Fruit fly (Drosophila melanogaster) whole organism, embryonic: ENCODE data around the gene CG18265.

Experiments
- CG10366 ChIP-seq: fragments of 200-800 bp; sonication (Bioruptor generic); IDR thresholded peaks from 2 replicates; pipeline ENCODE4 v1.3.6; 2022; ENCODE audit warnings: missing biosample characterization, missing genetic modification characterization
- CG11723 ChIP-seq: fragments of 200-800 bp; sonication (Bioruptor generic); optimal IDR thresholded peaks from 2 replicates; lab custom pipeline; 2017; ENCODE audit warnings: missing biosample characterization, mild to moderate bottlenecking, missing genetic modification characterization
- CG12659 ChIP-seq: fragments of 200-800 bp; sonication (Bioruptor generic); optimal IDR thresholded peaks from 3 replicates; lab custom pipeline; 2017; ENCODE audit warnings: mild to moderate bottlenecking, missing biosample characterization, missing genetic modification reagents, missing genetic modification characterization
- CG13123 ChIP-seq: fragments of 200-800 bp; sonication (Bioruptor generic); optimal IDR thresholded peaks from 2 replicates; lab custom pipeline; 2016; ENCODE audit warnings: missing biosample characterization, missing genetic modification characterization
- CG14667 ChIP-seq: fragments of 200-800 bp; sonication (Bioruptor generic); IDR thresholded peaks from 2 replicates; pipeline ENCODE4 v1.3.6; 2022; ENCODE audit warnings: missing biosample characterization, missing genetic modification characterization
- CG1603 ChIP-seq: fragments of 200-800 bp; sonication (Bioruptor generic); optimal IDR thresholded peaks from 2 replicates; lab custom pipeline; 2019; ENCODE audit warnings: missing biosample characterization, mild to moderate bottlenecking, missing genetic modification characterization, moderate library complexity
- CG17385 ChIP-seq: fragments of 200-800 bp; sonication (Bioruptor generic); optimal IDR thresholded peaks from 3 replicates; lab custom pipeline; 2018; ENCODE audit warnings: missing biosample characterization, mild to moderate bottlenecking, missing genetic modification characterization
- CG17802 ChIP-seq: fragments of 200-800 bp; sonication (Bioruptor generic); optimal IDR thresholded peaks from 2 replicates; lab custom pipeline; 2018; ENCODE audit warnings: missing biosample characterization, mild to moderate bottlenecking, missing genetic modification characterization, moderate library complexity
- CG33213 ChIP-seq: fragments of 200-800 bp; sonication (Bioruptor generic); optimal IDR thresholded peaks from 3 replicates; lab custom pipeline; 2016; ENCODE audit warnings: missing biosample characterization, missing genetic modification characterization
- CG34376 ChIP-seq: fragments of 200-800 bp; sonication (Bioruptor generic); optimal IDR thresholded peaks from 2 replicates; lab custom pipeline; 2018; ENCODE audit warnings: missing biosample characterization, mild to moderate bottlenecking, missing genetic modification characterization
- CG7786 ChIP-seq: fragments of 200-800 bp; sonication (Bioruptor generic); optimal IDR thresholded peaks from 2 replicates; lab custom pipeline; 2016; ENCODE audit warnings: missing biosample characterization, missing genetic modification characterization
- CG7928 ChIP-seq: fragments of 200-800 bp; sonication (Bioruptor generic); optimal IDR thresholded peaks from 2 replicates; lab custom pipeline; 2017; ENCODE audit warnings: missing biosample characterization, mild to moderate bottlenecking, missing genetic modification characterization
- CG9876 ChIP-seq: fragments of 200-800 bp; sonication (Bioruptor generic); optimal IDR thresholded peaks from 2 replicates; lab custom pipeline; 2016; ENCODE audit warnings: missing biosample characterization, missing genetic modification characterization
- D19B ChIP-seq: fragments of 200-800 bp; sonication (Bioruptor generic); optimal IDR thresholded peaks from 2 replicates; lab custom pipeline; 2017; ENCODE audit warnings: missing biosample characterization, mild to moderate bottlenecking, missing genetic modification characterization
- Dfd ChIP-seq, 2 experiments: fragments of >200 bp; optimal IDR thresholded peaks; 2 replicates each; lab custom pipeline; 2017; ENCODE audit warnings: missing biosample characterization in 2 of 2, missing genetic modification characterization in 2 of 2
- ERR ChIP-seq: fragments of 200-800 bp; sonication (Bioruptor generic); optimal IDR thresholded peaks from 2 replicates; lab custom pipeline; 2016; ENCODE audit warnings: missing biosample characterization, missing genetic modification characterization
- Ets65A ChIP-seq: fragments of 200-800 bp; sonication (Bioruptor generic); peaks from one replicate; lab custom pipeline; 2016; ENCODE audit warnings: missing biosample characterization, missing genetic modification characterization
- Ets97D ChIP-seq: fragments of 200-800 bp; sonication (Bioruptor generic); optimal IDR thresholded peaks from 3 replicates; lab custom pipeline; 2016; ENCODE audit warnings: missing biosample characterization, missing genetic modification characterization
- HLH3B ChIP-seq: fragments of 200-800 bp; sonication (Bioruptor generic); IDR thresholded peaks from 2 replicates; pipeline ENCODE4 v1.3.6; 2022; ENCODE audit warnings: missing biosample characterization, missing genetic modification characterization
- HLH4C ChIP-seq: fragments of 200-800 bp; sonication (Bioruptor generic); IDR thresholded peaks from 3 replicates; pipeline ENCODE4 v1.3.6; 2022; ENCODE audit warnings: missing biosample characterization, missing genetic modification characterization; ENCODE audit not compliant: partially characterized antibody
- HmgZ ChIP-seq: fragments of 200-800 bp; sonication (Bioruptor generic); optimal IDR thresholded peaks from 2 replicates; lab custom pipeline; 2018; ENCODE audit warnings: missing biosample characterization, mild to moderate bottlenecking, missing genetic modification characterization
- Hmr ChIP-seq: fragments of 200-800 bp; sonication (Bioruptor generic); optimal IDR thresholded peaks from 3 replicates; lab custom pipeline; 2017; ENCODE audit warnings: mild to moderate bottlenecking, missing biosample characterization, missing genetic modification reagents, missing genetic modification characterization
- Hmx ChIP-seq: fragments of 200-800 bp; sonication (Bioruptor generic); optimal IDR thresholded peaks from 2 replicates; lab custom pipeline; 2016; ENCODE audit warnings: missing biosample characterization, missing genetic modification characterization
- Hr3 ChIP-seq: fragments of 200-800 bp; sonication (Bioruptor generic); optimal IDR thresholded peaks from 3 replicates; lab custom pipeline; 2016; ENCODE audit warnings: missing biosample characterization, missing genetic modification characterization
- Jarid2 ChIP-seq: fragments of 200-800 bp; sonication (Bioruptor generic); optimal IDR thresholded peaks from 3 replicates; lab custom pipeline; 2017; ENCODE audit warnings: mild to moderate bottlenecking, missing biosample characterization, missing genetic modification reagents, missing genetic modification characterization
- Nf-YC ChIP-seq: fragments of 200-800 bp; optimal IDR thresholded peaks from 3 replicates; lab custom pipeline; 2019; ENCODE audit warnings: missing biosample characterization, mild to moderate bottlenecking, missing genetic modification characterization, moderate library complexity
- Opbp ChIP-seq: fragments of 200-800 bp; sonication (Bioruptor generic); IDR thresholded peaks from 3 replicates; pipeline ENCODE4 v1.3.6; 2022; ENCODE audit warnings: missing biosample characterization, missing genetic modification characterization; ENCODE audit not compliant: partially characterized antibody
- Side ChIP-seq: fragments of 200-800 bp; sonication (Bioruptor generic); optimal IDR thresholded peaks from 2 replicates; lab custom pipeline; 2016; ENCODE audit warnings: missing biosample characterization, missing genetic modification characterization
- Sox102F ChIP-seq: fragments of 200-800 bp; sonication (Bioruptor generic); optimal IDR thresholded peaks from 2 replicates; lab custom pipeline; 2018; ENCODE audit warnings: missing biosample characterization, mild to moderate bottlenecking, missing genetic modification characterization, moderate library complexity
- Vsx1 ChIP-seq: fragments of 200-800 bp; sonication (Bioruptor generic); optimal IDR thresholded peaks from 2 replicates; lab custom pipeline; 2017; ENCODE audit warnings: missing biosample characterization, mild to moderate bottlenecking, missing genetic modification characterization, missing genetic modification reagents
- az2 ChIP-seq: fragments of 200-800 bp; sonication (Bioruptor generic); optimal IDR thresholded peaks from 3 replicates; lab custom pipeline; 2016; ENCODE audit warnings: missing biosample characterization, missing genetic modification characterization
- chif ChIP-seq, 2 experiments: fragments of 200-800 bp; sonication (Bioruptor generic); optimal IDR thresholded peaks; 3 replicates each; lab custom pipeline; 2016; ENCODE audit warnings: missing biosample characterization in 2 of 2, missing genetic modification characterization in 2 of 2
- corto ChIP-seq: fragments of 200-800 bp; sonication (Bioruptor generic); optimal IDR thresholded peaks from 2 replicates; lab custom pipeline; 2016; ENCODE audit warnings: missing biosample characterization, mild to moderate bottlenecking, missing genetic modification characterization, moderate library complexity
- disco-r ChIP-seq: fragments of 200-800 bp; sonication (Bioruptor generic); optimal IDR thresholded peaks from 2 replicates; lab custom pipeline; 2016; ENCODE audit warnings: missing biosample characterization, missing genetic modification characterization
- dmrt11E ChIP-seq: fragments of 200-800 bp; sonication (Bioruptor generic); optimal IDR thresholded peaks from 3 replicates; lab custom pipeline; 2018; ENCODE audit warnings: missing biosample characterization, mild to moderate bottlenecking, missing genetic modification characterization, moderate library complexity
- ewg ChIP-seq: fragments of 200-800 bp; sonication (Bioruptor generic); optimal IDR thresholded peaks from 3 replicates; lab custom pipeline; 2017; ENCODE audit warnings: mild to moderate bottlenecking, missing biosample characterization, missing genetic modification reagents, missing genetic modification characterization
- gem ChIP-seq: fragments of 200-800 bp; sonication (Bioruptor generic); optimal IDR thresholded peaks from 2 replicates; lab custom pipeline; 2019; ENCODE audit warnings: missing biosample characterization, mild to moderate bottlenecking, missing genetic modification characterization, moderate library complexity
- grn ChIP-seq: fragments of 200-800 bp; sonication (Bioruptor generic); optimal IDR thresholded peaks from 3 replicates; lab custom pipeline; 2017; ENCODE audit warnings: missing biosample characterization, missing genetic modification characterization
- gsb ChIP-seq: fragments of 200-800 bp; sonication (Bioruptor generic); IDR thresholded peaks from 2 replicates; pipeline ENCODE4 v1.3.6; 2022; ENCODE audit warnings: missing biosample characterization, missing genetic modification characterization
- hth ChIP-seq: fragments of >200 bp; optimal IDR thresholded peaks from 2 replicates; lab custom pipeline; 2017; ENCODE audit warnings: inconsistent platforms
- insv ChIP-seq, 2 experiments: fragments of 200-800 bp; sonication (Bioruptor generic); optimal IDR thresholded peaks; 3 replicates each; lab custom pipeline; 2016 to 2018; ENCODE audit warnings: missing biosample characterization in 2 of 2, missing genetic modification characterization in 2 of 2
- luna ChIP-seq: fragments of 200-800 bp; sonication (Bioruptor generic); optimal IDR thresholded peaks from 2 replicates; lab custom pipeline; 2016; ENCODE audit warnings: missing biosample characterization, missing genetic modification characterization
- nerfin-2 ChIP-seq: fragments of 200-800 bp; sonication (Bioruptor generic); IDR thresholded peaks from 2 replicates; pipeline ENCODE4 v1.3.6; 2022; ENCODE audit warnings: missing biosample characterization, missing genetic modification characterization; ENCODE audit not compliant: partially characterized antibody
- ro ChIP-seq: fragments of 200-800 bp; sonication (Bioruptor generic); IDR thresholded peaks from 2 replicates; pipeline ENCODE4 v1.3.6; 2022; ENCODE audit warnings: missing biosample characterization, missing genetic modification characterization
- slou ChIP-seq: fragments of 200-800 bp; sonication (Bioruptor generic); optimal IDR thresholded peaks from 3 replicates; lab custom pipeline; 2016; ENCODE audit warnings: missing biosample characterization, missing genetic modification characterization
- slp2 ChIP-seq: fragments of 200-800 bp; sonication (Bioruptor generic); optimal IDR thresholded peaks from 2 replicates; lab custom pipeline; 2016; ENCODE audit warnings: missing biosample characterization, missing genetic modification characterization
- sob ChIP-seq: fragments of 200-800 bp; sonication (Bioruptor generic); IDR thresholded peaks from 2 replicates; pipeline ENCODE4 v1.3.6; 2022; ENCODE audit warnings: missing biosample characterization, missing genetic modification characterization
- tgo ChIP-seq: fragments of 200-800 bp; sonication (Bioruptor generic); IDR thresholded peaks from 3 replicates; pipeline ENCODE4 v1.3.6; 2022; ENCODE audit warnings: missing biosample characterization, missing genetic modification characterization
- tup ChIP-seq: fragments of 200-800 bp; sonication (Bioruptor generic); optimal IDR thresholded peaks from 2 replicates; lab custom pipeline; 2016; ENCODE audit warnings: missing biosample characterization, mild to moderate bottlenecking, missing genetic modification characterization, moderate library complexity
- zen ChIP-seq: fragments of 200-800 bp; sonication (Bioruptor generic); optimal IDR thresholded peaks from 3 replicates; lab custom pipeline; 2018; ENCODE audit warnings: missing biosample characterization, mild to moderate bottlenecking, missing genetic modification characterization, moderate library complexity

CG18265 gene

DNA sequence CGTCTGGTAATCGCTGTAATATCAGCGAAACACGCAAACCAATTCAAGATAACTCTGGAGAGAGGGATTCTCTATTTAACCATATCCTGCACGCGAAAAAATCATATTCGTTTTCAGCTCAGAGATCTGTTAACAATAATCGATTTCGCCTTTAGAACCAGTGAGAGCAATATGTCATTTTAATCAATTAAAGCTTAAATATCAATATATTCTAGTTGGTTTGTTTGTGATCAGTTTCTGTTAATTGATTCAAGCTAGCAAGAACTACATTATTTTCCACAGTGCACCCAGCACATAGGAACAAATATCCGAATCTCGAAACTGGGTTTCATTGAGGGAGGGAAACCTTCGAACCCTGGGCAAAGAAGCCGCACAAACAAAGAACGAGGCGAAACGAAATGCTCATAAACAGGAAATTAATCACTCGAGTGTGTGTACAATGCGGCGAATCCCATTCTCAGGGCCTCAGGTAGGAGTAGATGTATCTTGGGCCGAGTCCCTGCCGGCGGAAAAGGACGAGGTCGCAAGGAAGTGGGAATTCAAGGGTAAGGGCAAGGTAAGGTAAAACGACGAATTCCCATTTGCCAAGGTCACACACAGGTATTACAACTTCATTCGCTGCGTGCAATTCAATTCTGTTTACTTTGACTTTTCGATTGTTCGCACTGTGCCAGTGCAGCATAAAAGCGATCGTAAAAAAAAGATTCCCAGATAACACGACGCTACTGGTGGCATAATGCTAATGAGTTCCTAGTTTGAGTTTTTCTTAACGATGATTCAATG lies 23.0 kb upstream of the CG18265 start (continued):
- TF ChIP-seq CG1603 (tag; lab: Kevin White, UChicago) (peak; percentile 78), ERR (no peak), CG33213 (peak; percentile 14), tgo (GFP tag; lab: Robert Waterston, UW) (no peak), Jarid2 (GFP tag; lab: Kevin White, UChicago) (no peak), CG9876 (GFP tag; lab: Kevin White, UChicago) (no peak), CG7928 (GFP tag; lab: Kevin White, UChicago) (no peak), ro (GFP tag; lab: Robert Waterston, UW) (no peak), Ets97D (no peak), CG34376 (no peak), dmrt11E (tag; lab: Kevin White, UChicago) (peak; percentile 90), corto (GFP tag; lab: Kevin White, UChicago) (no peak), CG17385 (GFP tag; lab: Kevin White, UChicago) (peak; percentile 12), az2 (GFP tag; lab: Kevin White, UChicago) (peak; percentile 29), tup (no peak), sob (GFP tag; lab: Robert Waterston, UW) (no peak), CG13123 (GFP tag; lab: Kevin White, UChicago) (no peak), disco-r (GFP tag; lab: Kevin White, UChicago) (no peak), Ets65A (GFP tag; lab: Kevin White, UChicago) (peak; percentile 92), Vsx1 (GFP tag; lab: Kevin White, UChicago) (no peak), gem (tag; lab: Kevin White, UChicago) (peak; percentile 75), chif (GFP tag; optimal IDR thresholded peaks at IDR 0.05; lab: Kevin White, UChicago) (peak; percentile 32 to 70), slou (no peak), Dfd (GFP tag; optimal IDR thresholded peaks at IDR 0.05; lab: Kevin White, UChicago) (no peak), grn (GFP tag; lab: Kevin White, UChicago) (no peak), Side (GFP tag; lab: Kevin White, UChicago) (peak; percentile 27), CG14667 (GFP tag; lab: Robert Waterston, UW) (no peak), zen (tag; lab: Kevin White, UChicago) (peak; percentile 96), D19B (GFP tag; lab: Kevin White, UChicago) (no peak), Hmr (GFP tag; lab: Kevin White, UChicago) (peak; percentile 6), Nf-YC (no peak), CG10366 (no peak; the same call in 1 of the 2 replicates), CG7786 (GFP tag; lab: Kevin White, UChicago) (peak; percentile 35), HmgZ (tag; lab: Kevin White, UChicago) (no peak), ewg (GFP tag; lab: Kevin White, UChicago) (no peak), nerfin-2 (GFP tag; lab: Robert Waterston, UW) (no peak), hth (no peak), Hmx (GFP tag; lab: Kevin White, UChicago) (no peak), HLH3B (GFP tag; lab: Robert Waterston, UW) (no peak), Hr3 (GFP tag; lab: Kevin White, UChicago) (peak; percentile 36), Sox102F (GFP tag; lab: Kevin White, UChicago) (no peak), CG11723 (GFP tag; lab: Kevin White, UChicago) (no peak), Opbp (no peak), luna (GFP tag; lab: Kevin White, UChicago) (no peak), CG12659 (GFP tag; lab: Kevin White, UChicago) (no peak), gsb (GFP tag; lab: Robert Waterston, UW) (no peak), insv (GFP tag; optimal IDR thresholded peaks at IDR 0.05; lab: Kevin White, UChicago) (peak in 1 of 2 experiments; percentile 1), HLH4C (GFP tag; lab: Robert Waterston, UW) (no peak), slp2 (GFP tag; lab: Kevin White, UChicago) (peak; percentile 7), CG17802 (tag; lab: Kevin White, UChicago) (no peak)
